Worm (Caenorhabditis elegans): Measurements from ENCODE around the gene pitr-4.

DNA sequence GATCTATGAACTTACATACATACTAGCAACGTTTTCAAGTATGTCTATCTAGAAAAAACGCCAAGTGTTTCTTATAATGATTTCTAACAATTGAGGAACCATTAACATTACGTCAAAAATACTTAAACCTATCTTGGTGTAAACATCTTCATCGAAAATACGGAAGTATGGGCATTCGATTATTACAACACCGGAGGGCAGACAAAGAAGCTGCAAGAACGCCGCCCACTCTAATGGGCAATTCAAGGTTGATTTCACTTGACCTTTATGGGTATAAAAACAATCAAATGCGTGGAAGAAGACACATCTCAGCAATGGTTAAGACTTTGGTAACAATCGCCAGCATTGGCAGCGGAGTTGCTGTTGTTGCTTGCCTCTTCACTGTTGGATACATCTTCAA is 31.8 kb downstream of the pitr-4 start, which contains the start of gene col-146:
- TF ChIP-seq ztf-11 (tag; optimal IDR thresholded peaks at IDR 0.05) (no peak), fos-1 (tag; optimal IDR thresholded peaks at IDR 0.05) (no peak), alr-1 (tag; optimal IDR thresholded peaks at IDR 0.05; ENCODE audit: borderline replicate concordance) (no peak), mdl-1 (tag; optimal IDR thresholded peaks at IDR 0.05) (no peak), unc-62 (GFP tag; optimal IDR thresholded peaks at IDR 0.05) (no peak)

All from whole organism, L1 larva.